Worm (Caenorhabditis elegans) whole organism, late embryonic: Measurements from ENCODE around the gene vit-6.

Source experiments
- C08G9.2 ChIP-seq: sonication (generic microtip); optimal IDR thresholded peaks from 2 replicates; lab custom pipeline; 2016; ENCODE audit warnings: mild to moderate bottlenecking, missing genetic modification characterization, moderate library complexity, missing compliant biosample characterization
- C38D4.7 ChIP-seq: fragments of 200-800 bp; sonication (Bioruptor generic); optimal IDR thresholded peaks from 2 replicates; lab custom pipeline; 2018; ENCODE audit warnings: mild to moderate bottlenecking, missing genetic modification characterization, moderate library complexity, missing compliant biosample characterization
- F13H6.1 ChIP-seq: sonication (generic microtip); optimal IDR thresholded peaks from 2 replicates; lab custom pipeline; 2016; ENCODE audit warnings: missing genetic modification characterization, missing compliant biosample characterization
- Y22D7AL.16 ChIP-seq: sonication (generic microtip); optimal IDR thresholded peaks from 2 replicates; lab custom pipeline; 2016; ENCODE audit warnings: missing genetic modification characterization, missing compliant biosample characterization
- ama-1 ChIP-seq: fragments of 150-350 bp; optimal IDR thresholded peaks from 2 replicates; lab custom pipeline; 2014
- ceh-19 ChIP-seq: fragments of 200-800 bp; sonication (Bioruptor generic); optimal IDR thresholded peaks from 2 replicates; lab custom pipeline; 2018; ENCODE audit warnings: mild to moderate bottlenecking, missing genetic modification characterization, missing compliant biosample characterization
- ceh-2 ChIP-seq: sonication (generic microtip); optimal IDR thresholded peaks from 2 replicates; lab custom pipeline; 2016; ENCODE audit warnings: missing genotype, missing genetic modification characterization, missing compliant biosample characterization
- ceh-22 ChIP-seq: sonication (generic microtip); optimal IDR thresholded peaks from 2 replicates; lab custom pipeline; 2017; ENCODE audit warnings: missing biosample characterization, missing genetic modification characterization
- ceh-30 ChIP-seq: fragments of 150-350 bp; optimal IDR thresholded peaks from 2 replicates; lab custom pipeline; 2014; ENCODE audit warnings: missing biosample characterization, missing genetic modification characterization
- ceh-31 ChIP-seq: sonication (generic microtip); optimal IDR thresholded peaks from 2 replicates; lab custom pipeline; 2016; ENCODE audit warnings: missing genetic modification characterization, missing compliant biosample characterization
- ceh-45 ChIP-seq: fragments of 200-800 bp; sonication (Bioruptor generic); IDR thresholded peaks from 2 replicates; pipeline ENCODE4 v1.3.6; 2022; ENCODE audit warnings: missing genetic modification reagents, missing genetic modification characterization, missing compliant biosample characterization
- ceh-48 ChIP-seq: sonication (generic microtip); optimal IDR thresholded peaks from 2 replicates; lab custom pipeline; 2016; ENCODE audit warnings: missing genetic modification characterization, inconsistent platforms, missing compliant biosample characterization
- ceh-9 ChIP-seq: sonication (generic microtip); optimal IDR thresholded peaks from 2 replicates; lab custom pipeline; 2016; ENCODE audit warnings: mild to moderate bottlenecking, missing genetic modification characterization, inconsistent platforms, missing compliant biosample characterization
- dve-1 ChIP-seq: sonication (generic microtip); optimal IDR thresholded peaks from 2 replicates; lab custom pipeline; 2017; ENCODE audit warnings: antibody characterized with exemption, mild to moderate bottlenecking, missing genetic modification characterization, missing compliant biosample characterization
- elt-2 ChIP-seq: sonication (generic microtip); optimal IDR thresholded peaks from 2 replicates; lab custom pipeline; 2016; ENCODE audit warnings: missing genetic modification reagents, missing genetic modification characterization, missing compliant biosample characterization
- fkh-10 ChIP-seq: fragments of 150-350 bp; optimal IDR thresholded peaks from 2 replicates; lab custom pipeline; 2014; ENCODE audit warnings: missing biosample characterization, missing genetic modification reagents, missing genetic modification characterization
- fkh-6 ChIP-seq: sonication (generic microtip); optimal IDR thresholded peaks from 2 replicates; lab custom pipeline; 2016; ENCODE audit warnings: missing genetic modification characterization, missing compliant biosample characterization
- hlh-13 ChIP-seq: fragments of 200-800 bp; sonication (Bioruptor generic); optimal IDR thresholded peaks from 2 replicates; lab custom pipeline; 2018; ENCODE audit warnings: mild to moderate bottlenecking, missing genetic modification characterization, missing compliant biosample characterization
- hlh-15 ChIP-seq: sonication (generic microtip); optimal IDR thresholded peaks from 2 replicates; lab custom pipeline; 2016; ENCODE audit warnings: missing genetic modification characterization, missing compliant biosample characterization
- hlh-30 ChIP-seq: sonication (generic microtip); optimal IDR thresholded peaks from 2 replicates; lab custom pipeline; 2017; ENCODE audit warnings: antibody characterized with exemption, missing genetic modification characterization, missing compliant biosample characterization; ENCODE audit not compliant: insufficient read depth
- hlh-8 ChIP-seq: sonication (generic microtip); optimal IDR thresholded peaks from 2 replicates; lab custom pipeline; 2016; ENCODE audit warnings: missing genotype, missing genetic modification characterization, missing compliant biosample characterization
- lin-11 ChIP-seq: fragments of 200-800 bp; sonication (Bioruptor generic); optimal IDR thresholded peaks from 2 replicates; lab custom pipeline; 2018; ENCODE audit warnings: mild to moderate bottlenecking, missing genetic modification characterization, missing compliant biosample characterization
- mec-3 ChIP-seq: sonication (generic microtip); optimal IDR thresholded peaks from 2 replicates; lab custom pipeline; 2016; ENCODE audit warnings: borderline replicate concordance, missing genetic modification characterization, missing compliant biosample characterization
- nfya-1 ChIP-seq: sonication (generic microtip); optimal IDR thresholded peaks from 2 replicates; lab custom pipeline; 2017; ENCODE audit warnings: missing genetic modification characterization, mild to moderate bottlenecking, missing compliant biosample characterization, antibody characterized with exemption, moderate library complexity
- nhr-11 ChIP-seq: fragments of 150-350 bp; optimal IDR thresholded peaks from 2 replicates; lab custom pipeline; 2014; ENCODE audit warnings: missing biosample characterization, missing genetic modification characterization
- pat-9 ChIP-seq: fragments of 200-800 bp; sonication (Bioruptor generic); optimal IDR thresholded peaks from 2 replicates; lab custom pipeline; 2018; ENCODE audit warnings: mild to moderate bottlenecking, missing genetic modification characterization, moderate library complexity, missing compliant biosample characterization
- pax-1 ChIP-seq: fragments of 150-350 bp; optimal IDR thresholded peaks from 2 replicates; lab custom pipeline; 2014; ENCODE audit warnings: missing biosample characterization, missing genetic modification characterization
- pha-2 ChIP-seq: sonication (generic microtip); optimal IDR thresholded peaks from 2 replicates; lab custom pipeline; 2017; ENCODE audit warnings: mild to moderate bottlenecking, missing genetic modification characterization, missing compliant biosample characterization
- pha-4 ChIP-seq: fragments of 150-350 bp; optimal IDR thresholded peaks from 2 replicates; lab custom pipeline; 2018; ENCODE audit warnings: missing biosample characterization, missing genetic modification reagents, missing genetic modification characterization
- rnt-1 ChIP-seq: sonication (generic microtip); optimal IDR thresholded peaks from 2 replicates; lab custom pipeline; 2016; ENCODE audit warnings: missing genetic modification characterization, missing compliant biosample characterization
- sdc-2 ChIP-seq: sonication (generic microtip); optimal IDR thresholded peaks from 2 replicates; lab custom pipeline; 2016; ENCODE audit warnings: missing genotype, missing genetic modification characterization, missing compliant biosample characterization
- sox-2 ChIP-seq: fragments of 200-800 bp; sonication (Bioruptor generic); IDR thresholded peaks from 2 replicates; pipeline ENCODE4 v1.3.6; 2022; ENCODE audit warnings: missing genetic modification reagents, missing genetic modification characterization, missing compliant biosample characterization
- tbx-7 ChIP-seq: sonication (generic microtip); optimal IDR thresholded peaks from 2 replicates; lab custom pipeline; 2016; ENCODE audit warnings: missing genotype, missing genetic modification characterization, missing compliant biosample characterization
- ttx-3 ChIP-seq: sonication (generic microtip); optimal IDR thresholded peaks from 2 replicates; lab custom pipeline; 2016; ENCODE audit warnings: missing genetic modification reagents, missing genetic modification characterization, missing compliant biosample characterization
- unc-3 ChIP-seq, 2 experiments: fragments of 200-800 bp in 1 of 2; sonication (Bioruptor generic) in 1 of 2; sonication (generic microtip) in 1 of 2; conservative IDR thresholded peaks in 1 of 2; optimal IDR thresholded peaks in 1 of 2; 2 replicates each; pipeline versions ENCODE4 v1.3.6 to Lab custom; 2016 to 2022; ENCODE audit warnings: missing compliant biosample characterization in 2 of 2, missing genetic modification characterization in 2 of 2, missing genetic modification reagents in 1 of 2
- unc-42 ChIP-seq: sonication (generic microtip); optimal IDR thresholded peaks from 2 replicates; lab custom pipeline; 2016; ENCODE audit warnings: missing genotype, missing genetic modification characterization, missing compliant biosample characterization
- zip-5 ChIP-seq: sonication (generic microtip); optimal IDR thresholded peaks from 2 replicates; lab custom pipeline; 2016; ENCODE audit warnings: missing genetic modification characterization, missing compliant biosample characterization

Gene vit-6

DNA sequence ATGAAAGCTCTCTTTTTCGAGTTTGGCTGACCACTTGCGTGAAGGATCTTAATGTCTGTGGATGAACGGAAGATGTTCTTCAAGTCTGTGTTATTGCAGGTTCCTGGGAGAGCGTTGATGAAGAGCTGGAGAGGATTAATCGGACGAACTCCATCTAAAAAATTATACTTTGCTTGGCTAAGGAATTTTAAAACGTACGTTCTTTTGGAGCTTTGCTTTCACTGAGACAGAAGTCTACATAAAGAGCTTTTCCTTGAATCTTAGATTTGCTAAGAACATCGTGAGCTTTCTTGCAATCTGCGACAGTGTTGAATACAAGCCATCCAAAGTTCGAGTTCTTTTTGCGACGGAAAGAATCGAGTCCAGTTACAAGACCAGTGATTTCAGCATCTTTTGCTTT is 26.3 kb downstream of the vit-6 start:
- TF ChIP-seq sox-2 (GFP tag; lab: Robert Waterston, UW) (no peak), tbx-7 (tag; lab: Kevin White, UChicago) (no peak), hlh-8 (tag; lab: Kevin White, UChicago) (no peak), pha-2 (tag; lab: Kevin White, UChicago) (no peak), sdc-2 (tag; lab: Kevin White, UChicago) (no peak), Y22D7AL.16 (tag; lab: Kevin White, UChicago) (no peak), ceh-2 (tag; lab: Kevin White, UChicago) (no peak), F13H6.1 (tag; lab: Kevin White, UChicago) (no peak), dve-1 (tag; lab: Kevin White, UChicago) (no peak)

DNA sequence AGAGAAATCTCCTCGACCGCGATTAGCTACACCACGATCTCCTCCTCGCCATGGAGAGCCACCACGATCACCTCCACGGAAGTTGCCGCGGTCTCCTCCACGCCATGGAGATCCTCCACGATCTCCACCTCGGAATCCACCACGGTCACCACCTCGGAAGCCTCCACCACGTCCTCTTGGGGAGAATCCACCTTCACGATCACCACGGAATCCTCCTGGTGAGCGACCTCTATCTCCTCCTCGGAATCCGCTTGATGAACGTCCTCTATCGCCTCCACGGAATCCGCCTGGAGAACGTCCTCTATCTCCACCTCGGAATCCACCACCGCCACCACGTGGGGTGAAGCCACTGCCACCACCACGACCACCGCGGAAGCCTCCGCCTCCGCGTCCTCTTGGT is 28.1 kb downstream of the vit-6 start:
- TF ChIP-seq ttx-3 (tag; lab: Kevin White, UChicago) = no peak
- TF ChIP-seq zip-5 = no peak
- no peak for TF ChIP-seq F13H6.1 (tag; lab: Kevin White, UChicago)
- no peak for TF ChIP-seq lin-11 (tag; lab: Kevin White, UChicago)
- TF ChIP-seq ceh-9 (tag; lab: Kevin White, UChicago) = no peak
- no peak for TF ChIP-seq ceh-22
- TF ChIP-seq fkh-10 (GFP tag; lab: Kevin White, UChicago) = no peak
- no peak for TF ChIP-seq C38D4.7 (GFP tag; lab: Kevin White, UChicago)
- TF ChIP-seq tbx-7 (tag; lab: Kevin White, UChicago) = no peak
- no peak for TF ChIP-seq pax-1
- TF ChIP-seq C08G9.2 (tag; lab: Kevin White, UChicago) = no peak
- TF ChIP-seq hlh-30 (tag; lab: Kevin White, UChicago) = no peak
- no peak for TF ChIP-seq hlh-13
- no peak for TF ChIP-seq pha-4 (tag; lab: Kevin White, UChicago)

ce11 chrIV:8289505-8289579 is 28.4 kb downstream of the vit-6 start, which contains the start of gene nucl-1:
Gene nucl-1, minus strand, starts transcription at chrIV:8289530.
- TF ChIP-seq nhr-11 (tag; lab: Kevin White, UChicago) = no peak
- no peak for TF ChIP-seq ceh-30
- no peak for TF ChIP-seq ceh-31 (tag; lab: Kevin White, UChicago)
- no peak for TF ChIP-seq ceh-19 (GFP tag; lab: Kevin White, UChicago)
- no peak for TF ChIP-seq lin-11 (tag; lab: Kevin White, UChicago)
- no peak for TF ChIP-seq Y22D7AL.16 (tag; lab: Kevin White, UChicago)
- no peak for TF ChIP-seq mec-3 (tag; lab: Kevin White, UChicago)
- TF ChIP-seq ttx-3 (tag; lab: Kevin White, UChicago) = no peak
- TF ChIP-seq C08G9.2 (tag; lab: Kevin White, UChicago) = no peak
- TF ChIP-seq ama-1 (lab: Kevin White, UChicago) = no peak
- no peak for TF ChIP-seq fkh-6 (tag; lab: Kevin White, UChicago)
- TF ChIP-seq hlh-8 (tag; lab: Kevin White, UChicago) = no peak
- TF ChIP-seq C38D4.7 (GFP tag; lab: Kevin White, UChicago) = no peak
- TF ChIP-seq ceh-48 (tag; lab: Kevin White, UChicago) = no peak
- no peak for TF ChIP-seq hlh-13
- no peak for TF ChIP-seq unc-3 (GFP tag; conservative IDR thresholded peaks at IDR 0.05; lab: Robert Waterston, UW)
- no peak for TF ChIP-seq unc-3 (tag; optimal IDR thresholded peaks at IDR 0.05; lab: Kevin White, UChicago)
- TF ChIP-seq sox-2 (GFP tag; lab: Robert Waterston, UW) = no peak

ce11 chrIV:8289580-8290323 is 28.8 kb downstream of the vit-6 start, which contains the start of gene daf-31:
Gene daf-31, plus strand, starts transcription at chrIV:8290273.
- no peak for TF ChIP-seq pat-9
- TF ChIP-seq unc-3 (GFP tag; conservative IDR thresholded peaks at IDR 0.05; lab: Robert Waterston, UW) = no peak
- TF ChIP-seq unc-3 (tag; optimal IDR thresholded peaks at IDR 0.05; lab: Kevin White, UChicago) = no peak
- no peak for TF ChIP-seq rnt-1 (tag; lab: Kevin White, UChicago)
- TF ChIP-seq ceh-45 (GFP tag; lab: Robert Waterston, UW) = no peak
- TF ChIP-seq hlh-15 (tag; lab: Kevin White, UChicago) = no peak
- TF ChIP-seq nhr-11 (tag; lab: Kevin White, UChicago) = no peak
- TF ChIP-seq unc-42 (tag; lab: Kevin White, UChicago) = peak; percentile 63
- TF ChIP-seq dve-1 (tag; lab: Kevin White, UChicago) = peak; percentile 16
- peak; percentile 19 for TF ChIP-seq nfya-1
- TF ChIP-seq elt-2 (tag; lab: Kevin White, UChicago) = peak; percentile 41
- peak; percentile 61 for TF ChIP-seq ceh-48 (tag; lab: Kevin White, UChicago)
- TF ChIP-seq ceh-31 (tag; lab: Kevin White, UChicago) = peak; percentile 50
